Fruit fly (Drosophila melanogaster) whole organism, embryonic: ENCODE data around the gene Arc42.
A peak's percentile ranks its signal among the peaks of the same experiment; 100 is the strongest.

Source experiments
- Adf1 ChIP-seq: fragments of 200-800 bp; sonication (Bioruptor generic); IDR thresholded peaks from 2 replicates; pipeline ENCODE4 v1.3.6; 2022; ENCODE audit warnings: missing biosample characterization, missing genetic modification characterization
- Antp ChIP-seq: fragments of 200-800 bp; sonication (Bioruptor generic); optimal IDR thresholded peaks from 3 replicates; lab custom pipeline; 2016; ENCODE audit warnings: missing biosample characterization, missing genetic modification characterization
- CG10366 ChIP-seq: fragments of 200-800 bp; sonication (Bioruptor generic); IDR thresholded peaks from 2 replicates; pipeline ENCODE4 v1.3.6; 2022; ENCODE audit warnings: missing biosample characterization, missing genetic modification characterization
- CG10462 ChIP-seq: fragments of 200-800 bp; sonication (Bioruptor generic); optimal IDR thresholded peaks from 2 replicates; lab custom pipeline; 2016; ENCODE audit warnings: missing biosample characterization, missing genetic modification characterization
- CG10959 ChIP-seq: fragments of 200-800 bp; sonication (Bioruptor generic); IDR thresholded peaks from 2 replicates; pipeline ENCODE4 v1.3.6; 2022; ENCODE audit warnings: missing biosample characterization, missing genetic modification characterization
- CG11504 ChIP-seq: fragments of 200-800 bp; sonication (Bioruptor generic); optimal IDR thresholded peaks from 3 replicates; lab custom pipeline; 2019; ENCODE audit warnings: missing biosample characterization, mild to moderate bottlenecking, missing genetic modification characterization, moderate library complexity
- CG12659 ChIP-seq: fragments of 200-800 bp; sonication (Bioruptor generic); optimal IDR thresholded peaks from 3 replicates; lab custom pipeline; 2017; ENCODE audit warnings: mild to moderate bottlenecking, missing biosample characterization, missing genetic modification reagents, missing genetic modification characterization
- CG12769 ChIP-seq: fragments of 200-800 bp; sonication (Bioruptor generic); optimal IDR thresholded peaks from 2 replicates; lab custom pipeline; 2019; ENCODE audit warnings: missing biosample characterization, mild to moderate bottlenecking, missing genetic modification characterization, moderate library complexity
- CG13123 ChIP-seq: fragments of 200-800 bp; sonication (Bioruptor generic); optimal IDR thresholded peaks from 2 replicates; lab custom pipeline; 2016; ENCODE audit warnings: missing biosample characterization, missing genetic modification characterization
- CG13296 ChIP-seq: fragments of 200-800 bp; sonication (Bioruptor generic); optimal IDR thresholded peaks from 3 replicates; lab custom pipeline; 2018; ENCODE audit warnings: missing biosample characterization, mild to moderate bottlenecking, missing genetic modification characterization
- CG13624 ChIP-seq: fragments of 200-800 bp; sonication (Bioruptor generic); optimal IDR thresholded peaks from 2 replicates; lab custom pipeline; 2016; ENCODE audit warnings: missing biosample characterization, missing genetic modification characterization
- CG14667 ChIP-seq: fragments of 200-800 bp; sonication (Bioruptor generic); IDR thresholded peaks from 2 replicates; pipeline ENCODE4 v1.3.6; 2022; ENCODE audit warnings: missing biosample characterization, missing genetic modification characterization
- CG1529 ChIP-seq: fragments of 200-800 bp; sonication (Bioruptor generic); optimal IDR thresholded peaks from 3 replicates; lab custom pipeline; 2018; ENCODE audit warnings: missing biosample characterization, missing genetic modification characterization
- CG15479 ChIP-seq: fragments of 200-800 bp; sonication (Bioruptor generic); optimal IDR thresholded peaks from 3 replicates; lab custom pipeline; 2019; ENCODE audit warnings: missing biosample characterization, mild to moderate bottlenecking, missing genetic modification characterization, moderate library complexity
- CG17385 ChIP-seq: fragments of 200-800 bp; sonication (Bioruptor generic); optimal IDR thresholded peaks from 3 replicates; lab custom pipeline; 2018; ENCODE audit warnings: missing biosample characterization, mild to moderate bottlenecking, missing genetic modification characterization
- CG18262 ChIP-seq: fragments of 200-800 bp; optimal IDR thresholded peaks from 3 replicates; lab custom pipeline; 2019; ENCODE audit warnings: missing biosample characterization, mild to moderate bottlenecking, missing genetic modification characterization, moderate library complexity
- CG18599 ChIP-seq: fragments of 200-800 bp; sonication (Bioruptor generic); optimal IDR thresholded peaks from 3 replicates; lab custom pipeline; 2017; ENCODE audit warnings: missing biosample characterization, missing genetic modification characterization, mild to moderate bottlenecking, moderate library complexity, missing genetic modification reagents
- CG2120 ChIP-seq: fragments of 200-800 bp; sonication (Bioruptor generic); optimal IDR thresholded peaks from 3 replicates; lab custom pipeline; 2016; ENCODE audit warnings: missing biosample characterization, missing genetic modification characterization
- CG2712 ChIP-seq: fragments of 200-800 bp; optimal IDR thresholded peaks from 3 replicates; lab custom pipeline; 2019; ENCODE audit warnings: missing biosample characterization, mild to moderate bottlenecking, missing genetic modification characterization, moderate library complexity
- CG32532 ChIP-seq: fragments of 200-800 bp; sonication (Bioruptor generic); IDR thresholded peaks from 2 replicates; pipeline ENCODE4 v1.3.6; 2022; ENCODE audit warnings: missing biosample characterization, missing genetic modification characterization
- CG34422 ChIP-seq: fragments of 200-800 bp; sonication (Bioruptor generic); IDR thresholded peaks from 3 replicates; pipeline ENCODE4 v1.3.6; 2022; ENCODE audit warnings: missing biosample characterization, missing genetic modification characterization
- CG6689 ChIP-seq: fragments of 200-800 bp; sonication (Bioruptor generic); IDR thresholded peaks from 2 replicates; pipeline ENCODE4 v1.3.6; 2022; ENCODE audit warnings: missing biosample characterization, missing genetic modification characterization
- CG6813 ChIP-seq: fragments of 200-800 bp; sonication (Bioruptor generic); optimal IDR thresholded peaks from 2 replicates; lab custom pipeline; 2017; ENCODE audit warnings: missing biosample characterization, missing genetic modification characterization, mild to moderate bottlenecking, moderate library complexity, missing genetic modification reagents
- CG8290 ChIP-seq, 3 experiments: fragments of 200-800 bp; sonication (Bioruptor generic); optimal IDR thresholded peaks; 2 replicates each; lab custom pipeline; 2016 to 2019; ENCODE audit warnings: missing biosample characterization in 3 of 3, missing genetic modification characterization in 3 of 3, mild to moderate bottlenecking in 2 of 3, moderate library complexity in 1 of 3
- CG9437 ChIP-seq: fragments of 200-800 bp; sonication (Bioruptor generic); optimal IDR thresholded peaks from 2 replicates; lab custom pipeline; 2018; ENCODE audit warnings: missing biosample characterization, mild to moderate bottlenecking, missing genetic modification characterization
- CG9932 ChIP-seq: fragments of 200-800 bp; sonication (Bioruptor generic); IDR thresholded peaks from 2 replicates; pipeline ENCODE4 v1.3.6; 2022; ENCODE audit warnings: missing biosample characterization, missing genetic modification characterization
- Drgx ChIP-seq: fragments of 200-800 bp; sonication (Bioruptor generic); IDR thresholded peaks from 2 replicates; pipeline ENCODE4 v1.3.6; 2022; ENCODE audit warnings: missing biosample characterization, missing genetic modification characterization
- E2f2 ChIP-seq: fragments of 200-800 bp; sonication (Bioruptor generic); IDR thresholded peaks from 2 replicates; pipeline ENCODE4 v1.3.6; 2022; ENCODE audit warnings: missing biosample characterization, missing genetic modification characterization
- Hey ChIP-seq: fragments of 200-800 bp; sonication (Bioruptor generic); optimal IDR thresholded peaks from 3 replicates; lab custom pipeline; 2018; ENCODE audit warnings: missing biosample characterization, mild to moderate bottlenecking, missing genetic modification characterization
- HmgZ ChIP-seq: fragments of 200-800 bp; sonication (Bioruptor generic); optimal IDR thresholded peaks from 2 replicates; lab custom pipeline; 2018; ENCODE audit warnings: missing biosample characterization, mild to moderate bottlenecking, missing genetic modification characterization
- Med ChIP-seq: fragments of 200-800 bp; sonication (Bioruptor generic); peaks from one replicate; lab custom pipeline; 2016; ENCODE audit warnings: missing biosample characterization, missing genetic modification characterization, mild to moderate bottlenecking, inconsistent platforms, moderate library complexity
- Meics ChIP-seq: fragments of 200-800 bp; sonication (Bioruptor generic); optimal IDR thresholded peaks from 2 replicates; lab custom pipeline; 2017; ENCODE audit warnings: missing biosample characterization, mild to moderate bottlenecking, missing genetic modification characterization
- az2 ChIP-seq: fragments of 200-800 bp; sonication (Bioruptor generic); optimal IDR thresholded peaks from 3 replicates; lab custom pipeline; 2016; ENCODE audit warnings: missing biosample characterization, missing genetic modification characterization
- cg ChIP-seq: fragments of 200-800 bp; sonication (Bioruptor generic); optimal IDR thresholded peaks from 3 replicates; lab custom pipeline; 2019; ENCODE audit warnings: missing biosample characterization, mild to moderate bottlenecking, missing genetic modification characterization, moderate library complexity
- dm ChIP-seq: fragments of 200-800 bp; sonication (Bioruptor generic); optimal IDR thresholded peaks from 3 replicates; lab custom pipeline; 2016; ENCODE audit warnings: missing biosample characterization, missing genetic modification characterization
- gcm ChIP-seq: fragments of 200-800 bp; sonication (Bioruptor generic); optimal IDR thresholded peaks from 2 replicates; lab custom pipeline; 2019; ENCODE audit warnings: missing biosample characterization, mild to moderate bottlenecking, missing genetic modification characterization, moderate library complexity
- grau ChIP-seq: fragments of 200-800 bp; optimal IDR thresholded peaks from 3 replicates; lab custom pipeline; 2019; ENCODE audit warnings: missing biosample characterization, mild to moderate bottlenecking, missing genetic modification characterization, moderate library complexity
- ind ChIP-seq: fragments of 200-800 bp; sonication (Bioruptor generic); optimal IDR thresholded peaks from 3 replicates; lab custom pipeline; 2016; ENCODE audit warnings: missing biosample characterization, missing genetic modification characterization
- jigr1 ChIP-seq: fragments of 200-800 bp; sonication (Bioruptor generic); IDR thresholded peaks from 3 replicates; pipeline ENCODE4 v1.3.6; 2022; ENCODE audit warnings: missing biosample characterization, missing genetic modification characterization
- lmd ChIP-seq: fragments of 200-800 bp; sonication (Bioruptor generic); IDR thresholded peaks from 2 replicates; pipeline ENCODE4 v1.3.6; 2022; ENCODE audit warnings: missing biosample characterization, missing genetic modification characterization
- org-1 ChIP-seq: fragments of 200-800 bp; sonication (Bioruptor generic); optimal IDR thresholded peaks from 2 replicates; lab custom pipeline; 2017; ENCODE audit warnings: missing biosample characterization, missing genetic modification characterization
- so ChIP-seq: fragments of 200-800 bp; sonication (Bioruptor generic); IDR thresholded peaks from 3 replicates; pipeline ENCODE4 v1.3.6; 2022; ENCODE audit warnings: missing biosample characterization, missing genetic modification characterization
- trem ChIP-seq: fragments of 200-800 bp; optimal IDR thresholded peaks from 3 replicates; lab custom pipeline; 2019; ENCODE audit warnings: missing biosample characterization, mild to moderate bottlenecking, missing genetic modification characterization, moderate library complexity
- twi ChIP-seq: fragments of 200-800 bp; optimal IDR thresholded peaks from 2 replicates; lab custom pipeline; 2019; ENCODE audit warnings: missing biosample characterization, mild to moderate bottlenecking, missing genetic modification characterization, moderate library complexity
- vfl ChIP-seq: fragments of 200-800 bp; sonication (Bioruptor generic); optimal IDR thresholded peaks from 2 replicates; lab custom pipeline; 2016; ENCODE audit warnings: missing biosample characterization, missing genetic modification characterization
- wor ChIP-seq: fragments of 200-800 bp; sonication (Bioruptor generic); IDR thresholded peaks from 2 replicates; pipeline ENCODE4 v1.3.6; 2022; ENCODE audit warnings: missing biosample characterization, missing genetic modification characterization
- z ChIP-seq: fragments of 200-800 bp; sonication (Bioruptor generic); IDR thresholded peaks from 3 replicates; pipeline ENCODE4 v1.3.6; 2022; ENCODE audit warnings: missing biosample characterization, missing genetic modification characterization

The Arc42 gene

DNA sequence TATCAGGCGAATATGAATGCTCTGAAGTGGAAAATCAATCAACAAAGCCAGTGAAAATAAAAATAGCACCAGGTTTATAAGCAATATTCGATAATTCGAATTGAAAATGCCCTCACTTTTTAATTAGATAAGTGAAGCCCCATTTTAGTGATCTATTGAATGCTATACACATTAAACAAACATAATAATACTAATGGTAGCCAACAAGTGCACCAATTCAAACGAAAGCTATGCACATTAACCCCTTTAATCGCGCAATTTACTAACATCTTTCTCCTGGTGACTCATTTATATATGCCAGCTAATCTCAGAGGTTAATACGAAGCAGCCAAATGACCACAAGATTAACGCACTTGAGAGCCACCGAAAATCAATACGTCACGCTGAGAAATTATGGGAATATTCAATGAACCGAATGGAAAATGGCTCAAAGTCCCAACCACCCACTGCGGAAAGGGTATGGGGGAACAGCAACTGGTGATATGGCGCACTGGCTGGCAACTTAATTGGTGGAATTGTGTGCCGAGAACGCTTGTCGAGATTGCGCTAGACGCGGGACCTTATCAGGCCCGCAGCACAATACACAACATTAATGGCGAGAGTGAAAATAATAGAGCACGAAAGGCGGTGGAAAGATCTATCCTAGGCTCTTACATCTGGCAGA is 18.0 kb upstream of the Arc42 start (continued):
- peak; percentile 70 for TF ChIP-seq CG12769 (tag; lab: Kevin White, UChicago)
- no peak for TF ChIP-seq CG11504 (tag; lab: Kevin White, UChicago)
- 0 out of 2 replicates have a peak, but pooled peaks have one; percentile 24 for TF ChIP-seq lmd (GFP tag; lab: Robert Waterston, UW)
- peak; percentile 12 for TF ChIP-seq CG9437
- TF ChIP-seq CG8290 (GFP tag; optimal IDR thresholded peaks at IDR 0.05; lab: Kevin White, UChicago) = no peak
- peak in 1 of 2 experiments; percentile 30 for TF ChIP-seq CG8290 (tag; optimal IDR thresholded peaks at IDR 0.05; lab: Kevin White, UChicago)
- TF ChIP-seq jigr1 = no peak
- TF ChIP-seq CG18599 (GFP tag; lab: Kevin White, UChicago) = peak; percentile 45
- peak; percentile 20 for TF ChIP-seq CG18262 (tag; lab: Kevin White, UChicago)
- TF ChIP-seq twi (tag; lab: Kevin White, UChicago) = peak; percentile 9
- peak; percentile 11 for TF ChIP-seq CG15479 (GFP tag; lab: Kevin White, UChicago)
- TF ChIP-seq so (GFP tag; lab: Robert Waterston, UW) = peak; percentile 34; the same call in 1 of the 3 replicates
- peak; percentile 32 for TF ChIP-seq org-1 (GFP tag; lab: Kevin White, UChicago)
- 0 out of 3 replicates have a peak, but pooled peaks have one; percentile 30 for TF ChIP-seq CG34422 (GFP tag; lab: Robert Waterston, UW)
- TF ChIP-seq CG17385 (GFP tag; lab: Kevin White, UChicago) = peak; percentile 2
- TF ChIP-seq dm (GFP tag; lab: Kevin White, UChicago) = no peak
- 0 out of 2 replicates have a peak, but pooled peaks have one; percentile 31 for TF ChIP-seq CG9932 (GFP tag; lab: Robert Waterston, UW)
- peak; percentile 28 for TF ChIP-seq gcm
- TF ChIP-seq Hey (tag; lab: Kevin White, UChicago) = peak; percentile 79
- no peak for TF ChIP-seq Meics (GFP tag; lab: Kevin White, UChicago)
- TF ChIP-seq CG32532 = 0 out of 2 replicates have a peak, but pooled peaks have one; percentile 26
- TF ChIP-seq CG13296 = peak; percentile 18
- no peak for TF ChIP-seq CG1529 (GFP tag; lab: Kevin White, UChicago)

DNA sequence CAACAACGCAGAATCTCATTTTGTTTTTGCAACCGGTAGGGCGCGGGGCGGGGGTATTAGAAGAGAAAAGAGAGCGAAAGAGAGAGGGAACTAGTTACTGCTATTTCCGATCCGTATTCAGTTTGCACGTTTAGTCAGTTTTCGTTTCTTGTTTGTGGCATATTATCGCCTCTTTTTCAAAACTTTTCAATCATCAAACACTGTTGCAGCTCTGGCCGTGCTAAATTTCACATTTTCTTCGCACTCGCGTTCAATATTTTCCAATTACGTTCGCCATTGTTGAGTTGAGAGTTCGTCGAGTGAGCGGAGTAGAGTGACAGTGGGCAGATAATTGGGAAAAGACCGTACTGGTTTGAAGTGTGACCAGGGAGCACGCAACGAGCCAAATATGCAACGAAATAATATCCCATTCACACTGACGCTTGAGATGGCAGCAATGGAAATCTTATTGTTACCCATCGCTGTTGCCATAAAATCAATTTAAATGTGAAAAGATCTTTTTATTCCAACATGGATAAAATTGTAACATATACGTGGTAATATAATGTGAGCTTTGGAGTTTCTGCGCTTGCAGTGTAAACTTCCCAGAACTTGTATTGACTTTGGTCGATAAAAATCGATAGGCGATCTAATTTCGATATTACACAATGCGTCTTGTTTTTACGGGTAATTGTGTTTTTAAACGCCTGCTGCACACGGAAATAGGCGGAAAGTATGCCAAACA is 16.4 kb upstream of the Arc42 start, which contains the start of the genes Ire1 and Mrm2:
Gene Ire1, minus strand, starts transcription at position 296 of the 724 bp plus-strand sequence.
Gene Mrm2, plus strand, starts transcription at position 615 of the 724 bp plus-strand sequence.
- TF ChIP-seq CG10462 (GFP tag; lab: Kevin White, UChicago) (peak; percentile 53), Antp (peak; percentile 90), lmd (GFP tag; lab: Robert Waterston, UW) (peak; percentile 85), CG13123 (GFP tag; lab: Kevin White, UChicago) (peak; percentile 54), az2 (peak; percentile 80), vfl (GFP tag; lab: Kevin White, UChicago) (peak; percentile 85), Med (GFP tag; lab: Kevin White, UChicago) (peak; percentile 98), Adf1 (peak; percentile 38; the same call in 1 of the 2 replicates), CG17385 (GFP tag; lab: Kevin White, UChicago) (peak; percentile 43), CG2712 (tag; lab: Kevin White, UChicago) (peak; percentile 83), trem (peak; percentile 89), grau (peak; percentile 82), CG13624 (GFP tag; lab: Kevin White, UChicago) (peak; percentile 93), CG6689 (GFP tag; lab: Robert Waterston, UW) (peak; percentile 81), HmgZ (tag; lab: Kevin White, UChicago) (peak; percentile 86), Drgx (GFP tag; lab: Robert Waterston, UW) (peak; percentile 42; the same call in 1 of the 2 replicates), CG10959 (GFP tag; lab: Robert Waterston, UW) (peak; percentile 63), CG10366 (GFP tag; lab: Robert Waterston, UW) (peak; percentile 76), CG14667 (GFP tag; lab: Robert Waterston, UW) (peak; percentile 68), cg (GFP tag; lab: Kevin White, UChicago) (no peak), ind (peak; percentile 83), wor (GFP tag; lab: Robert Waterston, UW) (peak; percentile 61), CG12659 (peak; percentile 93), z (GFP tag; lab: Robert Waterston, UW) (0 out of 3 replicates have a peak, but pooled peaks have one; percentile 26), CG2120 (peak; percentile 91), jigr1 (no peak), CG6813 (no peak), E2f2 (GFP tag; lab: Robert Waterston, UW) (peak; percentile 52)
